Fruit fly (Drosophila melanogaster) whole organism, embryonic: ENCODE data around the gene CG17959.

Experiments used
- BEAF-32 ChIP-seq: fragments of 200-800 bp; sonication (Bioruptor generic); optimal IDR thresholded peaks from 3 replicates; lab custom pipeline; 2017; ENCODE audit warnings: missing biosample characterization, missing genetic modification characterization, mild to moderate bottlenecking, moderate library complexity, missing genetic modification reagents
- Bgb ChIP-seq: fragments of 200-800 bp; sonication (Bioruptor generic); IDR thresholded peaks from 2 replicates; pipeline ENCODE4 v1.3.6; 2022; ENCODE audit warnings: missing biosample characterization, missing genetic modification characterization; ENCODE audit not compliant: partially characterized antibody
- CG10959 ChIP-seq: fragments of 200-800 bp; sonication (Bioruptor generic); IDR thresholded peaks from 2 replicates; pipeline ENCODE4 v1.3.6; 2022; ENCODE audit warnings: missing biosample characterization, missing genetic modification characterization
- CG11085 ChIP-seq: fragments of 200-800 bp; sonication (Bioruptor generic); IDR thresholded peaks from 2 replicates; pipeline ENCODE4 v1.3.6; 2022; ENCODE audit warnings: missing biosample characterization, missing genetic modification characterization
- CG12236 ChIP-seq: fragments of 200-800 bp; sonication (Bioruptor generic); optimal IDR thresholded peaks from 2 replicates; lab custom pipeline; 2016; ENCODE audit warnings: missing biosample characterization, missing genetic modification characterization
- CG1233 ChIP-seq: fragments of 200-800 bp; sonication (Bioruptor generic); optimal IDR thresholded peaks from 4 replicates; lab custom pipeline; 2018; ENCODE audit warnings: missing biosample characterization, mild to moderate bottlenecking, missing genetic modification characterization
- CG13775 ChIP-seq: fragments of 200-800 bp; sonication (Bioruptor generic); optimal IDR thresholded peaks from 3 replicates; lab custom pipeline; 2017; ENCODE audit warnings: missing biosample characterization, mild to moderate bottlenecking, missing genetic modification characterization
- CG17829 ChIP-seq: fragments of 200-800 bp; optimal IDR thresholded peaks from 2 replicates; lab custom pipeline; 2019; ENCODE audit warnings: missing biosample characterization, mild to moderate bottlenecking, missing genetic modification characterization, moderate library complexity
- CG17912 ChIP-seq: fragments of 200-800 bp; sonication (Bioruptor generic); optimal IDR thresholded peaks from 2 replicates; lab custom pipeline; 2018; ENCODE audit warnings: missing biosample characterization, mild to moderate bottlenecking, missing genetic modification characterization
- CG2202 ChIP-seq: fragments of 200-800 bp; sonication (Bioruptor generic); optimal IDR thresholded peaks from 2 replicates; lab custom pipeline; 2018; ENCODE audit warnings: missing biosample characterization, mild to moderate bottlenecking, missing genetic modification characterization
- CG2678 ChIP-seq: fragments of 200-800 bp; sonication (Bioruptor generic); optimal IDR thresholded peaks from 3 replicates; lab custom pipeline; 2019; ENCODE audit warnings: missing biosample characterization, mild to moderate bottlenecking, missing genetic modification characterization, moderate library complexity
- CG30431 ChIP-seq: fragments of 200-800 bp; sonication (Bioruptor generic); optimal IDR thresholded peaks from 2 replicates; lab custom pipeline; 2017; ENCODE audit warnings: missing biosample characterization, missing genetic modification characterization
- CG3163 ChIP-seq: fragments of 200-800 bp; sonication (Bioruptor generic); optimal IDR thresholded peaks from 3 replicates; lab custom pipeline; 2016; ENCODE audit warnings: missing biosample characterization, missing genetic modification characterization
- CG42726 ChIP-seq: fragments of 200-800 bp; sonication (Bioruptor generic); IDR thresholded peaks from 2 replicates; pipeline ENCODE4 v1.3.6; 2022; ENCODE audit warnings: missing biosample characterization, missing genetic modification characterization; ENCODE audit not compliant: partially characterized antibody
- CG4360 ChIP-seq: fragments of 200-800 bp; sonication (Bioruptor generic); IDR thresholded peaks from 2 replicates; pipeline ENCODE4 v1.3.6; 2022; ENCODE audit warnings: missing biosample characterization, missing genetic modification characterization
- CG7372 ChIP-seq: fragments of 200-800 bp; sonication (Bioruptor generic); IDR thresholded peaks from 2 replicates; pipeline ENCODE4 v1.3.6; 2022; ENCODE audit warnings: missing biosample characterization, missing genetic modification characterization
- CG7745 ChIP-seq: fragments of 200-800 bp; sonication (Bioruptor generic); optimal IDR thresholded peaks from 2 replicates; lab custom pipeline; 2018; ENCODE audit warnings: missing biosample characterization, mild to moderate bottlenecking, missing genetic modification characterization, moderate library complexity
- CG7786 ChIP-seq: fragments of 200-800 bp; sonication (Bioruptor generic); optimal IDR thresholded peaks from 2 replicates; lab custom pipeline; 2016; ENCODE audit warnings: missing biosample characterization, missing genetic modification characterization
- CG7839 ChIP-seq: fragments of 200-800 bp; sonication (Bioruptor generic); optimal IDR thresholded peaks from 3 replicates; lab custom pipeline; 2018; ENCODE audit warnings: missing biosample characterization, mild to moderate bottlenecking, missing genetic modification characterization, moderate library complexity
- CG7963 ChIP-seq: fragments of 200-800 bp; sonication (Bioruptor generic); IDR thresholded peaks from 3 replicates; pipeline ENCODE4 v1.3.6; 2022; ENCODE audit warnings: missing biosample characterization, missing genetic modification characterization; ENCODE audit not compliant: partially characterized antibody
- CG8290 ChIP-seq, 3 experiments: fragments of 200-800 bp; sonication (Bioruptor generic); optimal IDR thresholded peaks; 2 replicates each; lab custom pipeline; 2016 to 2019; ENCODE audit warnings: missing biosample characterization in 3 of 3, missing genetic modification characterization in 3 of 3, mild to moderate bottlenecking in 2 of 3, moderate library complexity in 1 of 3
- CG9215 ChIP-seq: fragments of 200-800 bp; sonication (Bioruptor generic); IDR thresholded peaks from 2 replicates; pipeline ENCODE4 v1.3.6; 2022; ENCODE audit warnings: missing biosample characterization, missing genetic modification characterization
- CG9817 ChIP-seq: fragments of 200-800 bp; sonication (Bioruptor generic); optimal IDR thresholded peaks from 2 replicates; lab custom pipeline; 2018; ENCODE audit warnings: missing biosample characterization, mild to moderate bottlenecking, missing genetic modification characterization, moderate library complexity
- D ChIP-seq, 2 experiments: fragments of 200-800 bp in 1 of 2; fragments of >200 bp in 1 of 2; sonication (Bioruptor generic) in 1 of 2; optimal IDR thresholded peaks; 2 replicates in 1 of 2; 3 replicates in 1 of 2; lab custom pipeline; 2017; ENCODE audit warnings: mild to moderate bottlenecking in 1 of 2, missing biosample characterization in 1 of 2, missing genetic modification characterization in 1 of 2, missing genetic modification reagents in 1 of 2
- Deaf1 ChIP-seq: fragments of 200-800 bp; optimal IDR thresholded peaks from 3 replicates; lab custom pipeline; 2019; ENCODE audit warnings: missing biosample characterization, mild to moderate bottlenecking, missing genetic modification characterization, moderate library complexity
- Dfd ChIP-seq, 2 experiments: fragments of >200 bp; optimal IDR thresholded peaks; 2 replicates each; lab custom pipeline; 2017; ENCODE audit warnings: missing biosample characterization in 2 of 2, missing genetic modification characterization in 2 of 2
- Doc3 ChIP-seq: fragments of 200-800 bp; sonication (Bioruptor generic); IDR thresholded peaks from 3 replicates; pipeline ENCODE4 v1.3.6; 2022; ENCODE audit warnings: missing biosample characterization, missing genetic modification characterization; ENCODE audit not compliant: partially characterized antibody
- Elba2 ChIP-seq: fragments of 200-800 bp; sonication (Bioruptor generic); optimal IDR thresholded peaks from 3 replicates; lab custom pipeline; 2016; ENCODE audit warnings: missing biosample characterization, missing genetic modification characterization
- GATAe ChIP-seq: fragments of 200-800 bp; sonication (Bioruptor generic); conservative IDR thresholded peaks from 2 replicates; pipeline ENCODE4 v1.3.6; 2022; ENCODE audit warnings: missing biosample characterization, missing genetic modification characterization
- Gsc ChIP-seq: fragments of 200-800 bp; sonication (Bioruptor generic); IDR thresholded peaks from 2 replicates; pipeline ENCODE4 v1.3.6; 2022; ENCODE audit warnings: missing biosample characterization, missing genetic modification characterization
- Hand ChIP-seq: fragments of 200-800 bp; sonication (Bioruptor generic); optimal IDR thresholded peaks from 2 replicates; lab custom pipeline; 2017; ENCODE audit warnings: mild to moderate bottlenecking, missing biosample characterization, missing genetic modification reagents, missing genetic modification characterization
- HmgZ ChIP-seq: fragments of 200-800 bp; sonication (Bioruptor generic); optimal IDR thresholded peaks from 2 replicates; lab custom pipeline; 2018; ENCODE audit warnings: missing biosample characterization, mild to moderate bottlenecking, missing genetic modification characterization
- Hr3 ChIP-seq: fragments of 200-800 bp; sonication (Bioruptor generic); optimal IDR thresholded peaks from 3 replicates; lab custom pipeline; 2016; ENCODE audit warnings: missing biosample characterization, missing genetic modification characterization
- Kr ChIP-seq: fragments of 200-800 bp; sonication (Bioruptor generic); optimal IDR thresholded peaks from 2 replicates; lab custom pipeline; 2017; ENCODE audit warnings: missing biosample characterization, mild to moderate bottlenecking, missing genetic modification characterization
- MESR4 ChIP-seq: fragments of 200-800 bp; sonication (Bioruptor generic); optimal IDR thresholded peaks from 2 replicates; lab custom pipeline; 2018; ENCODE audit warnings: missing biosample characterization, mild to moderate bottlenecking, missing genetic modification characterization, moderate library complexity
- NC2α ChIP-seq: fragments of 200-800 bp; sonication (Bioruptor generic); optimal IDR thresholded peaks from 2 replicates; lab custom pipeline; 2016; ENCODE audit warnings: missing biosample characterization, missing genetic modification characterization
- Oaz ChIP-seq: fragments of 200-800 bp; sonication (Bioruptor generic); IDR thresholded peaks from 2 replicates; pipeline ENCODE4 v1.3.6; 2022; ENCODE audit warnings: missing biosample characterization, missing genetic modification characterization
- Opbp ChIP-seq: fragments of 200-800 bp; sonication (Bioruptor generic); IDR thresholded peaks from 3 replicates; pipeline ENCODE4 v1.3.6; 2022; ENCODE audit warnings: missing biosample characterization, missing genetic modification characterization; ENCODE audit not compliant: partially characterized antibody
- TFAM ChIP-seq: fragments of 200-800 bp; sonication (Bioruptor generic); optimal IDR thresholded peaks from 2 replicates; lab custom pipeline; 2017; ENCODE audit warnings: missing biosample characterization, missing genetic modification characterization, inconsistent platforms
- caup ChIP-seq: fragments of 200-800 bp; sonication (Bioruptor generic); optimal IDR thresholded peaks from 3 replicates; lab custom pipeline; 2017; ENCODE audit warnings: missing biosample characterization, mild to moderate bottlenecking, missing genetic modification characterization, moderate library complexity; ENCODE audit not compliant: severe bottlenecking
- dysf ChIP-seq: fragments of 200-800 bp; sonication (Bioruptor generic); IDR thresholded peaks from 3 replicates; pipeline ENCODE4 v1.3.6; 2022; ENCODE audit warnings: missing biosample characterization, missing genetic modification characterization
- h ChIP-seq: fragments of >200 bp; optimal IDR thresholded peaks from 2 replicates; lab custom pipeline; 2017
- ind ChIP-seq: fragments of 200-800 bp; sonication (Bioruptor generic); optimal IDR thresholded peaks from 3 replicates; lab custom pipeline; 2016; ENCODE audit warnings: missing biosample characterization, missing genetic modification characterization
- pfk ChIP-seq: fragments of 200-800 bp; sonication (Bioruptor generic); optimal IDR thresholded peaks from 2 replicates; lab custom pipeline; 2018; ENCODE audit warnings: missing biosample characterization, mild to moderate bottlenecking, missing genetic modification characterization, moderate library complexity
- pnt ChIP-seq: fragments of 200-800 bp; sonication (Bioruptor generic); optimal IDR thresholded peaks from 3 replicates; lab custom pipeline; 2016; ENCODE audit warnings: missing biosample characterization, missing genetic modification characterization
- sug ChIP-seq: fragments of 200-800 bp; optimal IDR thresholded peaks from 2 replicates; lab custom pipeline; 2019; ENCODE audit warnings: missing biosample characterization, mild to moderate bottlenecking, missing genetic modification characterization, moderate library complexity
- usp ChIP-seq: fragments of >200 bp; optimal IDR thresholded peaks from 2 replicates; lab custom pipeline; 2017; ENCODE audit warnings: missing biosample characterization, missing genetic modification characterization
- wor ChIP-seq: fragments of 200-800 bp; sonication (Bioruptor generic); IDR thresholded peaks from 2 replicates; pipeline ENCODE4 v1.3.6; 2022; ENCODE audit warnings: missing biosample characterization, missing genetic modification characterization
- zf30C ChIP-seq: fragments of 200-800 bp; sonication (Bioruptor generic); optimal IDR thresholded peaks from 3 replicates; lab custom pipeline; 2018; ENCODE audit warnings: missing biosample characterization, mild to moderate bottlenecking, missing genetic modification characterization

The CG17959 gene

dm6 chrX:2993098-2993773 is 46.3 kb downstream of the CG17959 start (continued):
- TF ChIP-seq Elba2 = no peak
- no peak for TF ChIP-seq CG17829 (tag; lab: Kevin White, UChicago)
- no peak for TF ChIP-seq Dfd (GFP tag; optimal IDR thresholded peaks at IDR 0.05; lab: Kevin White, UChicago)
- no peak for TF ChIP-seq TFAM (GFP tag; lab: Kevin White, UChicago)
- no peak for TF ChIP-seq zf30C
- no peak for TF ChIP-seq CG3163
- TF ChIP-seq CG2678 (tag; lab: Kevin White, UChicago) = peak; percentile 51
- peak; percentile 7 for TF ChIP-seq ind (GFP tag; lab: Kevin White, UChicago)
- no peak for TF ChIP-seq GATAe (GFP tag; lab: Robert Waterston, UW)
- no peak for TF ChIP-seq CG42726 (GFP tag; lab: Robert Waterston, UW)
- TF ChIP-seq Opbp (GFP tag; lab: Robert Waterston, UW) = no peak
- TF ChIP-seq Oaz (GFP tag; lab: Robert Waterston, UW) = 0 out of 2 replicates have a peak, but pooled peaks have one; percentile 15
- peak; percentile 50 for TF ChIP-seq CG7839 (tag; lab: Kevin White, UChicago)
- TF ChIP-seq Hr3 (GFP tag; lab: Kevin White, UChicago) = no peak
- no peak for TF ChIP-seq Kr (GFP tag; lab: Kevin White, UChicago)
- TF ChIP-seq CG17912 (GFP tag; lab: Kevin White, UChicago) = no peak
- TF ChIP-seq CG1233 (GFP tag; lab: Kevin White, UChicago) = no peak
- no peak for TF ChIP-seq pfk (GFP tag; lab: Kevin White, UChicago)
- TF ChIP-seq CG7372 (GFP tag; lab: Robert Waterston, UW) = no peak
- no peak for TF ChIP-seq pnt (GFP tag; lab: Kevin White, UChicago)
- no peak for TF ChIP-seq CG12236
- TF ChIP-seq MESR4 (GFP tag; lab: Kevin White, UChicago) = no peak
- no peak for TF ChIP-seq CG9817 (tag; lab: Kevin White, UChicago)
- TF ChIP-seq Gsc (GFP tag; lab: Robert Waterston, UW) = no peak
- no peak for TF ChIP-seq BEAF-32 (GFP tag; lab: Kevin White, UChicago)
- TF ChIP-seq CG11085 = no peak
- peak; percentile 39 for TF ChIP-seq Deaf1 (tag; lab: Kevin White, UChicago)
- TF ChIP-seq Doc3 (GFP tag; lab: Robert Waterston, UW) = no peak
- peak; percentile 59; the same call in 2 of the 3 replicates for TF ChIP-seq dysf (GFP tag; lab: Robert Waterston, UW)
- no peak for TF ChIP-seq Bgb
- no peak for TF ChIP-seq HmgZ (tag; lab: Kevin White, UChicago)
- TF ChIP-seq CG7963 = no peak
- TF ChIP-seq usp (GFP tag; lab: Kevin White, UChicago) = no peak
- no peak for TF ChIP-seq CG9215 (GFP tag; lab: Robert Waterston, UW)
- no peak for TF ChIP-seq D (optimal IDR thresholded peaks at IDR 0.05; lab: Kevin White, UChicago)
- no peak for TF ChIP-seq D (GFP tag; optimal IDR thresholded peaks at IDR 0.05; lab: Kevin White, UChicago)
- TF ChIP-seq h (lab: Kevin White, UChicago) = no peak
- TF ChIP-seq CG8290 (GFP tag; optimal IDR thresholded peaks at IDR 0.05; lab: Kevin White, UChicago) = no peak
- TF ChIP-seq CG8290 (tag; optimal IDR thresholded peaks at IDR 0.05; lab: Kevin White, UChicago) = peak in 1 of 2 experiments; percentile 20
- TF ChIP-seq caup (GFP tag; lab: Kevin White, UChicago) = no peak
- TF ChIP-seq Hand = no peak
- TF ChIP-seq CG13775 (GFP tag; lab: Kevin White, UChicago) = no peak
- no peak for TF ChIP-seq NC2α
- no peak for TF ChIP-seq CG2202 (tag; lab: Kevin White, UChicago)
- no peak for TF ChIP-seq CG4360 (GFP tag; lab: Robert Waterston, UW)
- no peak for TF ChIP-seq wor (GFP tag; lab: Robert Waterston, UW)
- TF ChIP-seq CG30431 (GFP tag; lab: Kevin White, UChicago) = no peak
- no peak for TF ChIP-seq CG7786 (GFP tag; lab: Kevin White, UChicago)
- no peak for TF ChIP-seq CG7745
- no peak for TF ChIP-seq sug (tag; lab: Kevin White, UChicago)
- no peak for TF ChIP-seq CG10959 (GFP tag; lab: Robert Waterston, UW)
